Fruit fly (Drosophila melanogaster): ENCODE data around the gene Myb.

dm6 chrX:15841346-15841745 is 16.3 kb downstream of the Myb start:
- no peak for TF ChIP-seq CG7368 (GFP tag; optimal IDR thresholded peaks at IDR 0.05)
- TF ChIP-seq CG8632 (GFP tag; optimal IDR thresholded peaks at IDR 0.05) = no peak
- no peak for TF ChIP-seq net (GFP tag; optimal IDR thresholded peaks at IDR 0.05)
- no peak for TF ChIP-seq Sox15 (GFP tag; optimal IDR thresholded peaks at IDR 0.05)
- no peak for TF ChIP-seq Hr4 (GFP tag; optimal IDR thresholded peaks at IDR 0.05)
- no peak for TF ChIP-seq Ets21C (GFP tag; optimal IDR thresholded peaks at IDR 0.05)
- TF ChIP-seq Gug (GFP tag; IDR thresholded peaks at IDR 0.05) = no peak
- no peak for TF ChIP-seq salr (GFP tag; optimal IDR thresholded peaks at IDR 0.05)
- no peak for TF ChIP-seq fkh (GFP tag; optimal IDR thresholded peaks at IDR 0.05)
- TF ChIP-seq Ets96B (tag; optimal IDR thresholded peaks at IDR 0.05) = no peak

Data from whole organism, prepupa.